Worm (Caenorhabditis elegans) whole organism, late embryonic: ENCODE measurements around the gene clec-219.

Source experiments
- Y22D7AL.16 ChIP-seq: sonication (generic microtip); optimal IDR thresholded peaks from 2 replicates; lab custom pipeline; 2016; ENCODE audit warnings: missing genetic modification characterization, missing compliant biosample characterization
- ceh-34 ChIP-seq: sonication (generic microtip); optimal IDR thresholded peaks from 2 replicates; lab custom pipeline; 2016; ENCODE audit warnings: mild to moderate bottlenecking, missing genetic modification characterization, missing compliant biosample characterization
- fax-1 ChIP-seq: sonication (generic microtip); optimal IDR thresholded peaks from 2 replicates; lab custom pipeline; 2016; ENCODE audit warnings: missing genotype, missing genetic modification characterization, missing compliant biosample characterization
- fkh-10 ChIP-seq: fragments of 150-350 bp; optimal IDR thresholded peaks from 2 replicates; lab custom pipeline; 2014; ENCODE audit warnings: missing biosample characterization, missing genetic modification reagents, missing genetic modification characterization
- gmeb-2 ChIP-seq: sonication (generic microtip); optimal IDR thresholded peaks from 2 replicates; lab custom pipeline; 2016; ENCODE audit warnings: missing genetic modification characterization, inconsistent platforms, missing compliant biosample characterization
- nhr-11 ChIP-seq: fragments of 150-350 bp; optimal IDR thresholded peaks from 2 replicates; lab custom pipeline; 2014; ENCODE audit warnings: missing biosample characterization, missing genetic modification characterization
- pat-9 ChIP-seq: fragments of 200-800 bp; sonication (Bioruptor generic); optimal IDR thresholded peaks from 2 replicates; lab custom pipeline; 2018; ENCODE audit warnings: mild to moderate bottlenecking, missing genetic modification characterization, moderate library complexity, missing compliant biosample characterization
- pha-4 ChIP-seq: fragments of 150-350 bp; optimal IDR thresholded peaks from 2 replicates; lab custom pipeline; 2018; ENCODE audit warnings: missing biosample characterization, missing genetic modification reagents, missing genetic modification characterization
- sdc-2 ChIP-seq: sonication (generic microtip); optimal IDR thresholded peaks from 2 replicates; lab custom pipeline; 2016; ENCODE audit warnings: missing genotype, missing genetic modification characterization, missing compliant biosample characterization

DNA sequence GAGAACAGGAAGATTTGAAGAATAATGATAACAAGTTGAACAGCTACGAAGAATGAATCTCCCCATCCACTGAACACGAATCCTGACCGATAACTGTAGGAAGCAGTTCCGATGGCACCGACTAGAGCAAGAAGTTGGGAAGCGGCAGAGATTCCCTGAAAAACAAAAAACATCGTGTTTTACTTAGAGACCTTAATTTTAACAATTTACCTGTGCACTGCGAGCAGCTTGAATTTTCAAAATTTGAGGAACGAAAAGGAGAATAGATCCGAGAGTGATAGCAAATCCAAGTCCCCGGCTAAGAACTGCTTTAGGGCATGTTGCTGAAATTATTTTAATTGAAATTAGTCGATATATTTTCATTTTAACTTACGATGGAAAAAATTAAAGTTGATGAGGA is 40.5 kb downstream of the clec-219 start:
- no peak for TF ChIP-seq fkh-10
- no peak for TF ChIP-seq Y22D7AL.16 (tag; lab: Kevin White, UChicago)
- TF ChIP-seq sdc-2 (tag; lab: Kevin White, UChicago) = no peak
- no peak for TF ChIP-seq pat-9 (tag; lab: Kevin White, UChicago)
- TF ChIP-seq nhr-11 (tag; lab: Kevin White, UChicago) = no peak
- TF ChIP-seq gmeb-2 = no peak
- TF ChIP-seq fax-1 (tag; lab: Kevin White, UChicago) = no peak
- TF ChIP-seq ceh-34 (tag; lab: Kevin White, UChicago) = no peak
- no peak for TF ChIP-seq pha-4
